Fruit fly (Drosophila melanogaster) whole organism, pupa: ENCODE data around the gene TotA.

ENCODE experiments used
- CG10348 ChIP-seq: fragments of 200-800 bp; sonication (Bioruptor generic); IDR thresholded peaks from 2 replicates; pipeline ENCODE4 v1.3.6; 2022; ENCODE audit warnings: missing biosample characterization, missing genetic modification characterization
- CG12605 ChIP-seq: fragments of 200-800 bp; sonication (Bioruptor generic); IDR thresholded peaks from 2 replicates; pipeline ENCODE4 v1.3.6; 2022; ENCODE audit warnings: missing biosample characterization, missing genetic modification characterization
- CG13204 ChIP-seq: fragments of 200-800 bp; sonication (Bioruptor generic); optimal IDR thresholded peaks from 2 replicates; lab custom pipeline; 2018; ENCODE audit warnings: missing biosample characterization, mild to moderate bottlenecking, missing genetic modification characterization, moderate library complexity
- CG14655 ChIP-seq: fragments of 200-800 bp; sonication (Bioruptor generic); optimal IDR thresholded peaks from 3 replicates; lab custom pipeline; 2017; ENCODE audit warnings: mild to moderate bottlenecking, missing biosample characterization, missing genetic modification reagents, missing genetic modification characterization
- CG17806 ChIP-seq: fragments of 200-800 bp; sonication (Bioruptor generic); optimal IDR thresholded peaks from 2 replicates; lab custom pipeline; 2018; ENCODE audit warnings: missing biosample characterization, mild to moderate bottlenecking, missing genetic modification characterization, moderate library complexity
- CG34367 ChIP-seq: fragments of 200-800 bp; sonication (Bioruptor generic); optimal IDR thresholded peaks from 2 replicates; lab custom pipeline; 2018; ENCODE audit warnings: missing biosample characterization, mild to moderate bottlenecking, missing genetic modification characterization
- CG8159 ChIP-seq: fragments of 200-800 bp; sonication (Bioruptor generic); optimal IDR thresholded peaks from 3 replicates; lab custom pipeline; 2018; ENCODE audit warnings: missing biosample characterization, mild to moderate bottlenecking, missing genetic modification characterization, moderate library complexity
- CG8301 ChIP-seq: fragments of 200-800 bp; sonication (Bioruptor generic); optimal IDR thresholded peaks from 2 replicates; lab custom pipeline; 2018; ENCODE audit warnings: missing biosample characterization, mild to moderate bottlenecking, missing genetic modification characterization
- EcR ChIP-seq: fragments of 200-800 bp; sonication (Bioruptor generic); optimal IDR thresholded peaks from 3 replicates; lab custom pipeline; 2019; ENCODE audit warnings: missing biosample characterization, missing genetic modification characterization, mild to moderate bottlenecking, moderate library complexity, missing genetic modification reagents
- Pif1A ChIP-seq: fragments of 200-800 bp; sonication (Bioruptor generic); optimal IDR thresholded peaks from 3 replicates; lab custom pipeline; 2016; ENCODE audit warnings: missing biosample characterization, missing genetic modification characterization
- Snoo ChIP-seq: fragments of 200-800 bp; sonication (Bioruptor generic); optimal IDR thresholded peaks from 3 replicates; lab custom pipeline; 2017; ENCODE audit warnings: missing biosample characterization, mild to moderate bottlenecking, missing genetic modification characterization, inconsistent platforms
- fd96Ca ChIP-seq: fragments of 200-800 bp; sonication (Bioruptor generic); IDR thresholded peaks from 3 replicates; pipeline ENCODE4 v1.3.6; 2022; ENCODE audit warnings: missing biosample characterization, missing genetic modification characterization
- gl ChIP-seq: fragments of 200-800 bp; sonication (Bioruptor generic); optimal IDR thresholded peaks from 2 replicates; lab custom pipeline; 2018; ENCODE audit warnings: missing biosample characterization, mild to moderate bottlenecking, missing genetic modification characterization

DNA sequence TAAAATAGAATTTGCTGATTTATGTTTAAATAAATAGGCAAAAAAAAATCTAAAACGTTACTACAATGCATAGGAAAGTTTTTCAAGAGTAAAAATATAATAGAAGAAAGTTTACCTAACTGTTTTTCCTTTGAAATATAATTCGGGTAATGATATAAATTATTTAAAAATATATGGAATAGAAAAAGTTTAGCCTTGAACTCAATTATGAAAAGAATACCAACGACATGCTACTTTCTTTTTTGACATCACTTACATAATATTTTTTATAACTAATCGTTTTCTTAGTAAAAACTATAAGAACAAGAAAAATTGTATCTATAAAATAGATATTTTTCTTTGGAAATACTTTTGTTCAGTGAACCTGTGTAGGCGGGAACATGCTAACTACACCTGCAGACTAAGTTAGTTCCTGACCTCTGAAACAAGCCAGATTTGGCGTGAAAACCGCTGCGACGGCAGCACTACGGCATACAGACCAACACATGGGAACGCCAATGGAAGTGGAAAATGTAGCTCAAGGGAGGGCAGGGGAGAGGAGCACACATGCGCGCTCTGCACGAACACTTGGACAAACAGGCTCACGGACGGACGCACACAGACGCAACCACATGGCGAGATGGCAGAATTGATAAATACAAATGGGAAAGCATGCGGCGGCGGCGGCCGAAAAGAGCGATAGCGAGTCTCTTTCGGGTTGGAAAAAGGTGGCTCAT lies 41.3 kb upstream of the TotA start:
- peak; percentile 72; the same call in 2 of the 3 replicates for TF ChIP-seq fd96Ca
- no peak for TF ChIP-seq Pif1A
- TF ChIP-seq CG14655 (GFP tag; lab: Kevin White, UChicago), result no peak
- no peak for TF ChIP-seq CG8301 (tag; lab: Kevin White, UChicago)
- TF ChIP-seq CG10348 (GFP tag; lab: Robert Waterston, UW), result no peak
- no peak for TF ChIP-seq CG12605
- peak; percentile 45 for TF ChIP-seq EcR (GFP tag; lab: Kevin White, UChicago)
- no peak for TF ChIP-seq CG34367 (tag; lab: Kevin White, UChicago)
- peak; percentile 8 for TF ChIP-seq Snoo
- TF ChIP-seq gl (tag; lab: Kevin White, UChicago), result no peak
- no peak for TF ChIP-seq CG17806
- TF ChIP-seq CG13204 (GFP tag; lab: Kevin White, UChicago), result peak; percentile 78
- TF ChIP-seq CG8159, result no peak
